Fruit fly (Drosophila melanogaster): ENCODE measurements around the gene CG13005.

CG13005 gene

DNA sequence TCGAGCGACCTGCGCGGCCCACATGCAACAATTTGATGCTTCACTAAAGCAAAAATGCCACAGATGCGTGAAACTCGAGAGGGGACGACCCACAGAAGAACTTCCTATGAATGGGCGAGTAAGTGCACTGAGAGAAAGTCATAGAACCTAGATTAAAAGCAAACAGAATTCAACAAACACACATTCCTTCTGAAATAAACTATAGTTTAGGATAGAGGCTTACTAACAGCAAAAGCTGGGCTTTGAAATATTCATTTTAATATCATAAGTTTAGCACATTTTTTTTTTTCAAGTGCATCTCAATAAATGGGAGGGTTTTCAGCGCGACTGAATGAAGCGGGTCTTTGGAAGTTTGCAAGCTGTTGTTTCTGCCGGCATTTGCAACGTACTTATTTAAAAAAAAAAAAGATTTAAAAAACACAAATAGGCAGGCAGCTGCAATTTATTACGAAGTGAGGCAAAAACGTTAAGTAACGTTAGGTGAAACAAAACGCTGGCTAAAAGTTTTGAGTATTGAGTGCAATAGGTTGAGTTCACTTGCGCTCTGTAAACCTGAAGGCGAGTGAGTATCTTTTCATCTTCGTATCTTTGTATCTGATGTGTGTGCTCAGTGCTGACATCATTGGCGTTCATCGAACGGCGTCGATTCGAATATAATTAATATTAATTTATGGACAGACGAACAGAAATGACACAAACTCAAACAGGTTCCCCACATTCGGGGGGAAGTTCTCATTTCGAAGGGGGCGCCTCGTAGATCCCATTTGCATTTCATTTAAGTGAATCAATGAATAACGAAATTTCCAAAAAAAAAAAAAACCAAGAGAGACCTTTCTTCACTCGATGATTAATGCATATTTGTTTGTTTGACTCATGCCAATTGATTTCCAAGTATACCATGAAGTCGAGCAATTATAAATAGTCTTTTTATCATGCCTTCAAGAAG, 30.3 kb upstream of the CG13005 start (continued):
- TF ChIP-seq chinmo (GFP tag; IDR thresholded peaks at IDR 0.05; ENCODE audit: partially characterized antibody) (peak; percentile 67; the same call in 2 of the 4 replicates), Nf-YA (GFP tag; IDR thresholded peaks at IDR 0.05) (peak; percentile 48; the same call in 1 of the 2 replicates), Hr51 (GFP tag; optimal IDR thresholded peaks at IDR 0.05) (peak in 1 of 2 experiments; percentile 24), tio (GFP tag; optimal IDR thresholded peaks at IDR 0.05) (peak; percentile 5), Hsf (GFP tag; optimal IDR thresholded peaks at IDR 0.05) (peak; percentile 33), CG12155 (GFP tag; optimal IDR thresholded peaks at IDR 0.05) (peak; percentile 36), Dll (GFP tag; IDR thresholded peaks at IDR 0.05; ENCODE audit: partially characterized antibody) (no peak), tx (GFP tag; optimal IDR thresholded peaks at IDR 0.05) (no peak), bab2 (GFP tag; optimal IDR thresholded peaks at IDR 0.05) (peak; percentile 71), Six4 (GFP tag; optimal IDR thresholded peaks at IDR 0.05) (peak; percentile 55), klu (GFP tag; IDR thresholded peaks at IDR 0.05) (no peak), CG43689 (GFP tag; IDR thresholded peaks at IDR 0.05) (no peak), hb (GFP tag; IDR thresholded peaks at IDR 0.05; ENCODE audit: partially characterized antibody) (no peak), p53 (GFP tag; optimal IDR thresholded peaks at IDR 0.05) (no peak), ab (GFP tag; optimal IDR thresholded peaks at IDR 0.05) (no peak), otp (GFP tag; IDR thresholded peaks at IDR 0.05) (peak; percentile 77), amos (GFP tag; IDR thresholded peaks at IDR 0.05; ENCODE audit: partially characterized antibody) (no peak), CG8765 (GFP tag; IDR thresholded peaks at IDR 0.05) (peak; percentile 82), gem (tag; optimal IDR thresholded peaks at IDR 0.05) (peak; percentile 59), Lhr (GFP tag; optimal IDR thresholded peaks at IDR 0.05) (no peak), MESR4 (GFP tag; optimal IDR thresholded peaks at IDR 0.05) (no peak), mam (GFP tag; optimal IDR thresholded peaks at IDR 0.05) (peak; percentile 61), D (optimal IDR thresholded peaks at IDR 0.05) (no peak), D (GFP tag; optimal IDR thresholded peaks at IDR 0.05) (peak; percentile 70), Xrp1 (GFP tag; IDR thresholded peaks at IDR 0.05) (peak; percentile 90), CG33213 (GFP tag; optimal IDR thresholded peaks at IDR 0.05) (peak; percentile 44), H15 (GFP tag; IDR thresholded peaks at IDR 0.05) (peak; percentile 76), CG7271 (tag; optimal IDR thresholded peaks at IDR 0.05) (no peak), CG32772 (GFP tag; IDR thresholded peaks at IDR 0.05) (peak; percentile 64; the same call in 1 of the 2 replicates), slbo (GFP tag; IDR thresholded peaks at IDR 0.05) (no peak), CG3838 (GFP tag; optimal IDR thresholded peaks at IDR 0.05) (no peak), CG4404 (GFP tag; IDR thresholded peaks at IDR 0.05) (peak; percentile 76), CG8924 (tag; optimal IDR thresholded peaks at IDR 0.05) (peak; percentile 41), bsh (GFP tag; optimal IDR thresholded peaks at IDR 0.05) (peak in 1 of 2 experiments; percentile 57), danr (GFP tag; IDR thresholded peaks at IDR 0.05) (peak; percentile 49; the same call in 1 of the 2 replicates), pho (GFP tag; optimal IDR thresholded peaks at IDR 0.05) (no peak), chn (GFP tag; optimal IDR thresholded peaks at IDR 0.05) (peak; percentile 30), slp2 (GFP tag; optimal IDR thresholded peaks at IDR 0.05) (peak; percentile 46), CG10654 (GFP tag; optimal IDR thresholded peaks at IDR 0.05) (peak; percentile 34), odd (GFP tag; optimal IDR thresholded peaks at IDR 0.05) (no peak), CG8359 (GFP tag; optimal IDR thresholded peaks at IDR 0.05; ENCODE audit: borderline replicate concordance) (peak; percentile 28), Elba2 (GFP tag; optimal IDR thresholded peaks at IDR 0.05) (no peak), luna (GFP tag; optimal IDR thresholded peaks at IDR 0.05) (no peak), kni (GFP tag; optimal IDR thresholded peaks at IDR 0.05) (no peak), Fer2 (tag; optimal IDR thresholded peaks at IDR 0.05) (no peak), CTCF (GFP tag; optimal IDR thresholded peaks at IDR 0.05) (no peak), CG2875 (GFP tag; optimal IDR thresholded peaks at IDR 0.05) (peak; percentile 37), Eip74EF (GFP tag; optimal IDR thresholded peaks at IDR 0.05) (peak in 1 of 2 experiments; percentile 40), Sry-δ (GFP tag; optimal IDR thresholded peaks at IDR 0.05) (peak; percentile 22)

All from whole organism, embryonic.